Worm (Caenorhabditis elegans): ENCODE measurements around the gene ekl-5.

ce11 chrX:13918143-13918542 lies 1.2 kb upstream of the ekl-5 start:
- TF ChIP-seq nfya-1 (tag; optimal IDR thresholded peaks at IDR 0.05; ENCODE audit: borderline replicate concordance, insufficient read depth) (no peak), nhr-90 (tag; optimal IDR thresholded peaks at IDR 0.05) (no peak), sptf-2 (GFP tag; optimal IDR thresholded peaks at IDR 0.05) (no peak), hrde-1 (tag; optimal IDR thresholded peaks at IDR 0.05; ENCODE audit: borderline replicate concordance) (no peak), ZK185.1 (tag; optimal IDR thresholded peaks at IDR 0.05; ENCODE audit: poor library complexity, severe bottlenecking) (no peak), ama-1 (optimal IDR thresholded peaks at IDR 0.05) (no peak), ama-1 (GFP tag; optimal IDR thresholded peaks at IDR 0.05) (no peak), snpc-1.1 (tag; optimal IDR thresholded peaks at IDR 0.05; ENCODE audit: insufficient read depth) (no peak), sea-2 (GFP tag; IDR thresholded peaks at IDR 0.05) (no peak)

All from whole organism, young adult.